Worm (Caenorhabditis elegans) whole organism, mixed stage, embryonic: ENCODE results near the gene F38A5.6.

Source experiments
- M03D4.4 ChIP-seq: sonication (generic microtip); optimal IDR thresholded peaks from 2 replicates; lab custom pipeline; 2017; ENCODE audit warnings: mild to moderate bottlenecking, missing genetic modification characterization, missing compliant biosample characterization
- bed-3 ChIP-seq: fragments of 200-800 bp; sonication (Bioruptor generic); optimal IDR thresholded peaks from 3 replicates; lab custom pipeline; 2018; ENCODE audit warnings: mild to moderate bottlenecking, missing genetic modification characterization, moderate library complexity, missing compliant biosample characterization
- blmp-1 ChIP-seq: fragments of 150-350 bp; optimal IDR thresholded peaks from 2 replicates; lab custom pipeline; 2014; ENCODE audit warnings: missing biosample characterization, missing genetic modification characterization
- ceh-39 ChIP-seq: fragments of 150-350 bp; optimal IDR thresholded peaks from 2 replicates; lab custom pipeline; 2014; ENCODE audit warnings: missing biosample characterization, missing genetic modification characterization
- ceh-43 ChIP-seq: fragments of 200-800 bp; sonication (Bioruptor generic); optimal IDR thresholded peaks from 2 replicates; lab custom pipeline; 2018; ENCODE audit warnings: mild to moderate bottlenecking, missing genetic modification characterization, moderate library complexity, missing compliant biosample characterization
- ceh-83 ChIP-seq: fragments of 200-800 bp; sonication (Bioruptor generic); optimal IDR thresholded peaks from 2 replicates; lab custom pipeline; 2018; ENCODE audit warnings: mild to moderate bottlenecking, missing genetic modification characterization, missing compliant biosample characterization
- ces-1 ChIP-seq: fragments of 150-350 bp; optimal IDR thresholded peaks from 2 replicates; lab custom pipeline; 2014; ENCODE audit warnings: missing biosample characterization, missing genetic modification reagents, missing genetic modification characterization
- cnd-1 ChIP-seq: fragments of 200-800 bp; sonication (Bioruptor generic); optimal IDR thresholded peaks from 2 replicates; lab custom pipeline; 2018; ENCODE audit warnings: mild to moderate bottlenecking, missing genetic modification characterization, missing compliant biosample characterization
- drap-1 ChIP-seq: fragments of 200-800 bp; sonication (Bioruptor generic); optimal IDR thresholded peaks from 3 replicates; lab custom pipeline; 2018; ENCODE audit warnings: mild to moderate bottlenecking, missing genetic modification characterization, missing compliant biosample characterization
- elt-1 ChIP-seq: sonication (generic microtip); optimal IDR thresholded peaks from 2 replicates; lab custom pipeline; 2017; ENCODE audit warnings: missing genetic modification characterization, mild to moderate bottlenecking, missing compliant biosample characterization, antibody characterized with exemption, moderate library complexity, borderline replicate concordance; ENCODE audit not compliant: insufficient read depth
- elt-3 ChIP-seq: fragments of 150-350 bp; optimal IDR thresholded peaks from 2 replicates; lab custom pipeline; 2014; ENCODE audit warnings: missing biosample characterization, missing genetic modification characterization
- flh-1 ChIP-seq: fragments of 200-800 bp; sonication (Bioruptor generic); optimal IDR thresholded peaks from 2 replicates; lab custom pipeline; 2018; ENCODE audit warnings: mild to moderate bottlenecking, missing genetic modification characterization, moderate library complexity, missing compliant biosample characterization
- ham-2 ChIP-seq: fragments of 200-800 bp; sonication (Bioruptor generic); optimal IDR thresholded peaks from 2 replicates; lab custom pipeline; 2018; ENCODE audit warnings: mild to moderate bottlenecking, missing genetic modification characterization, missing compliant biosample characterization
- hlh-1 ChIP-seq: fragments of 150-350 bp; optimal IDR thresholded peaks from 2 replicates; lab custom pipeline; 2014; ENCODE audit warnings: missing biosample characterization, missing genetic modification reagents, missing genetic modification characterization
- lin-13 ChIP-seq: fragments of 150-350 bp; optimal IDR thresholded peaks from 2 replicates; lab custom pipeline; 2014; ENCODE audit warnings: missing biosample characterization, missing genetic modification characterization
- lsy-2 ChIP-seq: fragments of 150-350 bp; optimal IDR thresholded peaks from 2 replicates; lab custom pipeline; 2014; ENCODE audit warnings: missing biosample characterization, missing genetic modification characterization
- mab-5 ChIP-seq: fragments of 150-350 bp; optimal IDR thresholded peaks from 2 replicates; lab custom pipeline; 2014; ENCODE audit warnings: missing biosample characterization, missing genetic modification characterization
- mls-2 ChIP-seq: sonication (generic microtip); optimal IDR thresholded peaks from 2 replicates; lab custom pipeline; 2016; ENCODE audit warnings: mild to moderate bottlenecking, missing genetic modification characterization, moderate library complexity, missing compliant biosample characterization
- nhr-12 ChIP-seq: fragments of 150-350 bp; optimal IDR thresholded peaks from 2 replicates; lab custom pipeline; 2014; ENCODE audit warnings: missing biosample characterization, missing genetic modification characterization
- nhr-2 ChIP-seq: fragments of 150-350 bp; optimal IDR thresholded peaks from 2 replicates; lab custom pipeline; 2014; ENCODE audit warnings: missing biosample characterization, missing genetic modification characterization
- nhr-237 ChIP-seq: fragments of 150-350 bp; optimal IDR thresholded peaks from 2 replicates; lab custom pipeline; 2014; ENCODE audit warnings: missing biosample characterization, missing genetic modification characterization
- nhr-28 ChIP-seq: fragments of 150-350 bp; optimal IDR thresholded peaks from 2 replicates; lab custom pipeline; 2014; ENCODE audit warnings: missing biosample characterization, missing genetic modification characterization
- pha-4 ChIP-seq: fragments of 150-350 bp; optimal IDR thresholded peaks from 2 replicates; lab custom pipeline; 2018; ENCODE audit warnings: missing biosample characterization, missing genetic modification reagents, missing genetic modification characterization
- sem-2 ChIP-seq: fragments of 200-800 bp; sonication (Bioruptor generic); optimal IDR thresholded peaks from 2 replicates; lab custom pipeline; 2018; ENCODE audit warnings: mild to moderate bottlenecking, missing genetic modification characterization, missing compliant biosample characterization
- sptf-1 ChIP-seq: sonication (generic microtip); optimal IDR thresholded peaks from 2 replicates; lab custom pipeline; 2017; ENCODE audit warnings: mild to moderate bottlenecking, missing genetic modification characterization, moderate library complexity, missing compliant biosample characterization
- tbx-8 ChIP-seq: fragments of 200-800 bp; sonication (Bioruptor generic); optimal IDR thresholded peaks from 2 replicates; lab custom pipeline; 2018; ENCODE audit warnings: mild to moderate bottlenecking, missing genetic modification characterization, moderate library complexity, missing compliant biosample characterization
- unc-120 ChIP-seq: sonication (generic microtip); optimal IDR thresholded peaks from 2 replicates; lab custom pipeline; 2017; ENCODE audit warnings: missing genetic modification characterization, missing compliant biosample characterization; ENCODE audit not compliant: poor library complexity, severe bottlenecking
- unc-39 ChIP-seq: fragments of 150-350 bp; optimal IDR thresholded peaks from 2 replicates; lab custom pipeline; 2014; ENCODE audit warnings: missing biosample characterization, missing genetic modification characterization
- unc-62 ChIP-seq: fragments of 150-350 bp; optimal IDR thresholded peaks from 2 replicates; lab custom pipeline; 2014; ENCODE audit warnings: missing biosample characterization, missing genetic modification reagents, missing genetic modification characterization
- zip-8 ChIP-seq: fragments of 150-350 bp; optimal IDR thresholded peaks from 2 replicates; lab custom pipeline; 2014; ENCODE audit warnings: missing biosample characterization, missing genetic modification characterization
- ztf-11 ChIP-seq: fragments of 150-350 bp; optimal IDR thresholded peaks from 2 replicates; lab custom pipeline; 2014; ENCODE audit warnings: missing biosample characterization, missing genetic modification characterization

Gene F38A5.6

ce11 chrIV:6606587-6606986, 9.4 kb upstream of the F38A5.6 start:
- TF ChIP-seq mab-5 (no peak), ztf-11 (no peak), zip-8 (tag; lab: Kevin White, UChicago) (no peak), drap-1 (GFP tag; lab: Kevin White, UChicago) (no peak), nhr-237 (no peak), unc-120 (tag; lab: Kevin White, UChicago) (no peak), mls-2 (no peak), ceh-43 (GFP tag; lab: Kevin White, UChicago) (no peak), tbx-8 (GFP tag; lab: Kevin White, UChicago) (no peak), elt-3 (tag; lab: Kevin White, UChicago) (no peak), bed-3 (GFP tag; lab: Kevin White, UChicago) (no peak), lsy-2 (tag; lab: Kevin White, UChicago) (no peak), ceh-83 (GFP tag; lab: Kevin White, UChicago) (no peak), nhr-28 (tag; lab: Kevin White, UChicago) (no peak)

DNA sequence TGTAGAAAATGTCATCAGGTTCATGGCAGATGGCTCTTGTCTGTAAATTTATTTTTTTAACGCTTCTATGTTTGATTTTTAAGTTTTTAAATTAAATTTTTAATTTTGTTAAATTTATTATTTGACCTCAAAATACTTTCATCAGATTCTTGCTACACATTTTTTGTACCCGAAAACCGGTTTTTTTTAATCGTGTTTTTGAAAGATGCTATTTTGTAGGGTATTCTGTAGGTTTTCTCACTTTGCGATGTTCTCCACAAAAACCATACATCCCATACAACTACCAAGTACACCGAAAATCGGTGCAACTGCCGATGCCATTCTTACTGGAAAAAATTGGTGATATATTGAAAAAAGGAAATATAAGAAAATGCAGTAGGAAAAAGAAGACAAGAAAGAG, 8.7 kb upstream of the F38A5.6 start, which contains the start of gene nstp-2:
nstp-2 (minus strand) TSS at position 326 of the 400 bp plus-strand sequence.
- TF ChIP-seq ztf-11 = no peak
- no peak for TF ChIP-seq hlh-1 (tag; lab: Kevin White, UChicago)
- no peak for TF ChIP-seq elt-1
- no peak for TF ChIP-seq zip-8 (tag; lab: Kevin White, UChicago)
- TF ChIP-seq drap-1 (GFP tag; lab: Kevin White, UChicago) = no peak
- no peak for TF ChIP-seq bed-3 (GFP tag; lab: Kevin White, UChicago)
- TF ChIP-seq tbx-8 (GFP tag; lab: Kevin White, UChicago) = no peak
- no peak for TF ChIP-seq sptf-1 (tag; lab: Kevin White, UChicago)
- no peak for TF ChIP-seq sem-2
- TF ChIP-seq unc-62 (GFP tag; lab: Kevin White, UChicago) = no peak
- TF ChIP-seq M03D4.4 (tag; lab: Kevin White, UChicago) = no peak
- no peak for TF ChIP-seq nhr-28 (tag; lab: Kevin White, UChicago)
- TF ChIP-seq unc-39 = no peak
- TF ChIP-seq blmp-1 = no peak
- TF ChIP-seq unc-120 (tag; lab: Kevin White, UChicago) = no peak

DNA sequence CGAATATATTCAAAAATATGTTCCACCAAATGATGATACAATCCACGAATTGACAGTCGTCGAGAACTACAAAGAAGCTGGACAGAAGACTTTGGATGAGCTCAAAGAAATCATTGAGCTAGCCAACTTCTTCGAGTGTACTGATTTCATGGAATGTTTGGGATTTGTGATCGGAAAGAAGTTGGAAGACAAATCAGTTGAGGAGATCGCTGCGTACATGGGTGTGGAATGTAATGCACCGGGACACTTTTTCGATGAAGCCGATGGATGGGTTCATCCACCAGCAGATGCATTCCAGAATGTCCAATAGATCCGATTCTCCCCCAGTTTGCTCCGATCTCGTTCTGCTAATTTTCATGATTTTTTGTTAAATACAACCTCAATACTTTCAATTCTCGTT, 6.4 kb upstream of the F38A5.6 start:
- TF ChIP-seq unc-62 (GFP tag; lab: Kevin White, UChicago) (no peak), sptf-1 (tag; lab: Kevin White, UChicago) (no peak), drap-1 (GFP tag; lab: Kevin White, UChicago) (no peak), nhr-12 (tag; lab: Kevin White, UChicago) (no peak), lsy-2 (tag; lab: Kevin White, UChicago) (no peak), unc-120 (tag; lab: Kevin White, UChicago) (no peak), ceh-43 (GFP tag; lab: Kevin White, UChicago) (no peak), cnd-1 (tag; lab: Kevin White, UChicago) (no peak)

ce11 chrIV:6602376-6602775, 5.2 kb upstream of the F38A5.6 start, which contains the start of gene F15B10.3:
TSS of gene F15B10.3 (plus strand) at chrIV:6602676.
- TF ChIP-seq ham-2 (GFP tag; lab: Kevin White, UChicago) (no peak), flh-1 (no peak), blmp-1 (no peak), lin-13 (tag; lab: Kevin White, UChicago) (no peak), nhr-2 (tag; lab: Kevin White, UChicago) (no peak), pha-4 (tag; lab: Kevin White, UChicago) (no peak), mls-2 (no peak), elt-3 (tag; lab: Kevin White, UChicago) (no peak), elt-1 (no peak), nhr-28 (tag; lab: Kevin White, UChicago) (no peak), tbx-8 (GFP tag; lab: Kevin White, UChicago) (no peak), unc-120 (tag; lab: Kevin White, UChicago) (no peak), ceh-43 (GFP tag; lab: Kevin White, UChicago) (no peak)

DNA sequence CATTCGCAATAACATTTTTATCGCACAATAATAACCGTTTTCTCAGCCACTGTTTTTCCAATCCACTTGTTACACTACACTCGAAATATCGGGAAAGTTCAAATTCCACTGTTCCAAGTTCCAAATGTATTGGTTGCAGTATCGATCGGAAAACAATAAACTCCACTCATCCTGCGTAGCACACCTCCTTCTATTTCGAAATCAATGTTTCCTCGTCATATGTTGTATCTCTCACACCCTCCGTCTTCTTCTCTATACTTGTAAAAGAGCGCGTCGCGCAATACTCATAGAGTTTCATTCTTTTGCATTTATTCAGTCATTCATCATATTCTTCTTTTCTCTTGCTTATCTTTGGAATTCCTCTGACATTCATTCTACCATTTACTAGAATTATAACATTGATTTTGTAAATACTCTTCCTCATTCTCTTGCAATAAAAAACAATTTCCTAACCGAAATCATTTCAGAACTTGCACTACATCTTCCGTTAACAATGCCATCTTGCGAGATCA, 4.1 kb upstream of the F38A5.6 start, which contains the start of gene sup-36:
sup-36 (plus strand) TSS at position 462 of the 512 bp plus-strand sequence.
- TF ChIP-seq ceh-43 (GFP tag; lab: Kevin White, UChicago) (no peak), ces-1 (GFP tag; lab: Kevin White, UChicago) (no peak), hlh-1 (tag; lab: Kevin White, UChicago) (peak; percentile 52), ceh-39 (tag; lab: Kevin White, UChicago) (peak; percentile 63)
